Worm (Caenorhabditis elegans): Measurements from ENCODE around the gene Y67D8B.3.
A peak's percentile ranks its signal among the peaks of the same experiment; 100 is the strongest.

The Y67D8B.3 gene

ce11 chrIV:3160785-3161184 lies 41.2 kb downstream of the Y67D8B.3 start (continued):
- TF ChIP-seq tbx-2 (tag; optimal IDR thresholded peaks at IDR 0.05) = peak; percentile 59
- TF ChIP-seq fos-1 (tag; optimal IDR thresholded peaks at IDR 0.05) = no peak
- TF ChIP-seq mdl-1 (tag; optimal IDR thresholded peaks at IDR 0.05) = peak; percentile 67
- TF ChIP-seq jun-1 (tag; optimal IDR thresholded peaks at IDR 0.05) = peak; percentile 82
- no peak for TF ChIP-seq mml-1 (tag; optimal IDR thresholded peaks at IDR 0.05)
- TF ChIP-seq elt-2 (tag; optimal IDR thresholded peaks at IDR 0.05) = peak; percentile 74
- no peak for TF ChIP-seq fkh-10 (GFP tag; optimal IDR thresholded peaks at IDR 0.05)
- no peak for TF ChIP-seq daf-12 (tag; optimal IDR thresholded peaks at IDR 0.05)
- no peak for TF ChIP-seq aly-2 (tag; optimal IDR thresholded peaks at IDR 0.05)
- no peak for TF ChIP-seq nhr-67 (tag; optimal IDR thresholded peaks at IDR 0.05)
- peak; percentile 82 for TF ChIP-seq lin-39 (tag; optimal IDR thresholded peaks at IDR 0.05)
- peak; percentile 24 for TF ChIP-seq ceh-82 (tag; optimal IDR thresholded peaks at IDR 0.05)
- no peak for TF ChIP-seq unc-39 (tag; optimal IDR thresholded peaks at IDR 0.05)
- TF ChIP-seq R02D3.7 (tag; optimal IDR thresholded peaks at IDR 0.05) = peak; percentile 59
- peak; percentile 62 for TF ChIP-seq lin-15B (tag; optimal IDR thresholded peaks at IDR 0.05)
- no peak for TF ChIP-seq nhr-12 (tag; optimal IDR thresholded peaks at IDR 0.05)
- TF ChIP-seq sea-2 (GFP tag; optimal IDR thresholded peaks at IDR 0.05) = no peak
- peak; percentile 79 for TF ChIP-seq nhr-25 (tag; optimal IDR thresholded peaks at IDR 0.05)
- no peak for TF ChIP-seq zag-1 (tag; optimal IDR thresholded peaks at IDR 0.05)
- TF ChIP-seq nhr-43 (tag; optimal IDR thresholded peaks at IDR 0.05; ENCODE audit: poor library complexity, severe bottlenecking) = peak; percentile 90
- TF ChIP-seq unc-62 (GFP tag; optimal IDR thresholded peaks at IDR 0.05) = peak; percentile 71
- TF ChIP-seq ztf-11 (tag; optimal IDR thresholded peaks at IDR 0.05) = no peak
- peak; percentile 97 for TF ChIP-seq hmg-11 (tag; optimal IDR thresholded peaks at IDR 0.05)
- TF ChIP-seq nhr-23 (tag; optimal IDR thresholded peaks at IDR 0.05) = peak; percentile 81

- TF ChIP-seq pqm-1 (tag; optimal IDR thresholded peaks at IDR 0.05) (peak; percentile 100), pha-4 (tag; optimal IDR thresholded peaks at IDR 0.05) (peak; percentile 66), skn-1 (tag; optimal IDR thresholded peaks at IDR 0.05) (no peak), elt-2 (tag; optimal IDR thresholded peaks at IDR 0.05) (peak; percentile 99), jun-1 (tag; optimal IDR thresholded peaks at IDR 0.05) (peak; percentile 81), R02D3.7 (tag; optimal IDR thresholded peaks at IDR 0.05) (no peak), nfya-1 (tag; optimal IDR thresholded peaks at IDR 0.05; ENCODE audit: insufficient read depth) (no peak), mml-1 (tag; optimal IDR thresholded peaks at IDR 0.05) (no peak)
Measured at ce11 chrIV:3158175-3158574, 43.8 kb downstream of the Y67D8B.3 start.
